Fruit fly (Drosophila melanogaster) whole organism, embryonic: ENCODE measurements around the gene Vha16-5.
A peak's percentile ranks its signal among the peaks of the same experiment; 100 is the strongest.

ENCODE experiments used
- Abd-B ChIP-seq: fragments of 200-800 bp; sonication (Bioruptor generic); optimal IDR thresholded peaks from 2 replicates; lab custom pipeline; 2018; ENCODE audit warnings: missing biosample characterization, mild to moderate bottlenecking, missing genetic modification characterization, moderate library complexity
- BEAF-32 ChIP-seq: fragments of 200-800 bp; sonication (Bioruptor generic); optimal IDR thresholded peaks from 3 replicates; lab custom pipeline; 2017; ENCODE audit warnings: missing biosample characterization, missing genetic modification characterization, mild to moderate bottlenecking, moderate library complexity, missing genetic modification reagents
- CG10543 ChIP-seq: fragments of 200-800 bp; sonication (Bioruptor generic); optimal IDR thresholded peaks from 3 replicates; lab custom pipeline; 2017; ENCODE audit warnings: missing biosample characterization, mild to moderate bottlenecking, missing genetic modification characterization, moderate library complexity
- CG13424 ChIP-seq: fragments of 200-800 bp; sonication (Bioruptor generic); optimal IDR thresholded peaks from 2 replicates; lab custom pipeline; 2019; ENCODE audit warnings: missing biosample characterization, mild to moderate bottlenecking, missing genetic modification characterization, moderate library complexity
- CG13775 ChIP-seq: fragments of 200-800 bp; sonication (Bioruptor generic); optimal IDR thresholded peaks from 3 replicates; lab custom pipeline; 2017; ENCODE audit warnings: missing biosample characterization, mild to moderate bottlenecking, missing genetic modification characterization
- CG16813 ChIP-seq: fragments of 200-800 bp; sonication (Bioruptor generic); IDR thresholded peaks from 3 replicates; pipeline ENCODE4 v1.3.6; 2022; ENCODE audit warnings: missing biosample characterization, missing genetic modification characterization; ENCODE audit not compliant: partially characterized antibody
- CG17328 ChIP-seq: fragments of 200-800 bp; sonication (Bioruptor generic); IDR thresholded peaks from 2 replicates; pipeline ENCODE4 v1.3.6; 2022; ENCODE audit warnings: missing biosample characterization, missing genetic modification characterization
- CG17612 ChIP-seq: fragments of 200-800 bp; sonication (Bioruptor generic); IDR thresholded peaks from 2 replicates; pipeline ENCODE4 v1.3.6; 2022; ENCODE audit warnings: missing biosample characterization, missing genetic modification characterization
- CG17829 ChIP-seq: fragments of 200-800 bp; optimal IDR thresholded peaks from 2 replicates; lab custom pipeline; 2019; ENCODE audit warnings: missing biosample characterization, mild to moderate bottlenecking, missing genetic modification characterization, moderate library complexity
- CG18011 ChIP-seq: fragments of 200-800 bp; sonication (Bioruptor generic); optimal IDR thresholded peaks from 2 replicates; lab custom pipeline; 2017; ENCODE audit warnings: missing biosample characterization, missing genetic modification characterization, mild to moderate bottlenecking, moderate library complexity, missing genotype
- CG18619 ChIP-seq: fragments of 200-800 bp; sonication (Bioruptor generic); optimal IDR thresholded peaks from 3 replicates; lab custom pipeline; 2017; ENCODE audit warnings: missing biosample characterization, mild to moderate bottlenecking, missing genetic modification characterization
- CG31388 ChIP-seq: fragments of 200-800 bp; sonication (Bioruptor generic); optimal IDR thresholded peaks from 2 replicates; lab custom pipeline; 2016; ENCODE audit warnings: missing biosample characterization, missing genetic modification characterization
- CG3847 ChIP-seq: fragments of 200-800 bp; sonication (Bioruptor generic); IDR thresholded peaks from 2 replicates; pipeline ENCODE4 v1.3.6; 2022; ENCODE audit warnings: missing biosample characterization, missing genetic modification characterization
- CG4360 ChIP-seq: fragments of 200-800 bp; sonication (Bioruptor generic); IDR thresholded peaks from 2 replicates; pipeline ENCODE4 v1.3.6; 2022; ENCODE audit warnings: missing biosample characterization, missing genetic modification characterization
- CG43689 ChIP-seq: fragments of 200-800 bp; sonication (Bioruptor generic); IDR thresholded peaks from 2 replicates; pipeline ENCODE4 v1.3.6; 2022; ENCODE audit warnings: missing biosample characterization, missing genetic modification characterization
- CG6683 ChIP-seq: fragments of 200-800 bp; sonication (Bioruptor generic); optimal IDR thresholded peaks from 2 replicates; lab custom pipeline; 2017; ENCODE audit warnings: missing biosample characterization, mild to moderate bottlenecking, missing genetic modification characterization, missing genetic modification reagents
- CG7372 ChIP-seq: fragments of 200-800 bp; sonication (Bioruptor generic); IDR thresholded peaks from 2 replicates; pipeline ENCODE4 v1.3.6; 2022; ENCODE audit warnings: missing biosample characterization, missing genetic modification characterization
- Camta ChIP-seq: fragments of 200-800 bp; sonication (Bioruptor generic); optimal IDR thresholded peaks from 2 replicates; lab custom pipeline; 2016; ENCODE audit warnings: missing biosample characterization, missing genetic modification characterization
- Eip74EF ChIP-seq, 2 experiments: fragments of 200-800 bp in 1 of 2; fragments of >200 bp in 1 of 2; sonication (Bioruptor generic) in 1 of 2; optimal IDR thresholded peaks; 2 replicates each; lab custom pipeline; 2017 to 2019; ENCODE audit warnings: missing biosample characterization in 2 of 2, missing genetic modification characterization in 2 of 2, mild to moderate bottlenecking in 1 of 2, moderate library complexity in 1 of 2
- Fer1 ChIP-seq: fragments of 200-800 bp; sonication (Bioruptor generic); optimal IDR thresholded peaks from 2 replicates; lab custom pipeline; 2017; ENCODE audit warnings: missing biosample characterization, mild to moderate bottlenecking, missing genetic modification characterization
- Gug ChIP-seq: fragments of 200-800 bp; sonication (Bioruptor generic); IDR thresholded peaks from 4 replicates; pipeline ENCODE4 v1.3.6; 2022; ENCODE audit warnings: missing biosample characterization, missing genetic modification characterization
- Hr39 ChIP-seq: fragments of >200 bp; optimal IDR thresholded peaks from 2 replicates; lab custom pipeline; 2017
- Jarid2 ChIP-seq: fragments of 200-800 bp; sonication (Bioruptor generic); optimal IDR thresholded peaks from 3 replicates; lab custom pipeline; 2017; ENCODE audit warnings: mild to moderate bottlenecking, missing biosample characterization, missing genetic modification reagents, missing genetic modification characterization
- Mes4 ChIP-seq: fragments of 200-800 bp; sonication (Bioruptor generic); optimal IDR thresholded peaks from 2 replicates; lab custom pipeline; 2016; ENCODE audit warnings: missing biosample characterization, missing genetic modification characterization
- Neu2 ChIP-seq: fragments of 200-800 bp; sonication (Bioruptor generic); optimal IDR thresholded peaks from 3 replicates; lab custom pipeline; 2016; ENCODE audit warnings: missing biosample characterization, missing genetic modification characterization, borderline replicate concordance
- Opbp ChIP-seq: fragments of 200-800 bp; sonication (Bioruptor generic); IDR thresholded peaks from 3 replicates; pipeline ENCODE4 v1.3.6; 2022; ENCODE audit warnings: missing biosample characterization, missing genetic modification characterization; ENCODE audit not compliant: partially characterized antibody
- Sox102F ChIP-seq: fragments of 200-800 bp; sonication (Bioruptor generic); optimal IDR thresholded peaks from 2 replicates; lab custom pipeline; 2018; ENCODE audit warnings: missing biosample characterization, mild to moderate bottlenecking, missing genetic modification characterization, moderate library complexity
- cad ChIP-seq: fragments of >200 bp; optimal IDR thresholded peaks from 2 replicates; lab custom pipeline; 2017; ENCODE audit warnings: missing biosample characterization, missing genetic modification characterization
- chinmo ChIP-seq: fragments of 200-800 bp; sonication (Bioruptor generic); IDR thresholded peaks from 4 replicates; pipeline ENCODE4 v1.3.6; 2022; ENCODE audit warnings: missing biosample characterization, missing genetic modification characterization; ENCODE audit not compliant: partially characterized antibody
- crol ChIP-seq: fragments of 200-800 bp; sonication (Bioruptor generic); IDR thresholded peaks from 2 replicates; pipeline ENCODE4 v1.3.6; 2022; ENCODE audit warnings: missing biosample characterization, missing genetic modification characterization
- emc ChIP-seq: fragments of 200-800 bp; sonication (Bioruptor generic); optimal IDR thresholded peaks from 2 replicates; lab custom pipeline; 2016; ENCODE audit warnings: missing biosample characterization, missing genetic modification characterization
- eve ChIP-seq, 2 experiments: fragments of >200 bp; optimal IDR thresholded peaks; 2 replicates each; lab custom pipeline; 2017; ENCODE audit warnings: missing biosample characterization in 2 of 2, missing genetic modification characterization in 2 of 2
- fru ChIP-seq: fragments of >200 bp; optimal IDR thresholded peaks from 2 replicates; lab custom pipeline; 2017
- ftz-f1 ChIP-seq: fragments of 200-800 bp; sonication (Bioruptor generic); optimal IDR thresholded peaks from 2 replicates; lab custom pipeline; 2016; ENCODE audit warnings: missing biosample characterization, missing genetic modification characterization
- fu2 ChIP-seq: fragments of 200-800 bp; sonication (Bioruptor generic); optimal IDR thresholded peaks from 2 replicates; lab custom pipeline; 2016; ENCODE audit warnings: missing biosample characterization, missing genetic modification characterization
- gfzf ChIP-seq: fragments of 200-800 bp; sonication (Bioruptor generic); optimal IDR thresholded peaks from 2 replicates; lab custom pipeline; 2016; ENCODE audit warnings: missing biosample characterization, mild to moderate bottlenecking, missing genetic modification characterization, moderate library complexity
- hth ChIP-seq: fragments of >200 bp; optimal IDR thresholded peaks from 2 replicates; lab custom pipeline; 2017; ENCODE audit warnings: inconsistent platforms
- lab ChIP-seq: fragments of 200-800 bp; sonication (Bioruptor generic); optimal IDR thresholded peaks from 3 replicates; lab custom pipeline; 2017; ENCODE audit warnings: missing biosample characterization, missing genetic modification characterization, mild to moderate bottlenecking, moderate library complexity, missing genetic modification reagents
- mam ChIP-seq: fragments of 200-800 bp; sonication (Bioruptor generic); optimal IDR thresholded peaks from 3 replicates; lab custom pipeline; 2016; ENCODE audit warnings: missing biosample characterization, missing genetic modification characterization
- nerfin-2 ChIP-seq: fragments of 200-800 bp; sonication (Bioruptor generic); IDR thresholded peaks from 2 replicates; pipeline ENCODE4 v1.3.6; 2022; ENCODE audit warnings: missing biosample characterization, missing genetic modification characterization; ENCODE audit not compliant: partially characterized antibody
- prd ChIP-seq, 3 experiments: fragments of >200 bp in 2 of 3; fragments of 200-800 bp in 1 of 3; sonication (Bioruptor generic) in 1 of 3; optimal IDR thresholded peaks in 2 of 3; IDR thresholded peaks in 1 of 3; 2 replicates in 2 of 3; 3 replicates in 1 of 3; pipeline versions ENCODE4 v1.3.6 to Lab custom; 2017 to 2022; ENCODE audit warnings: missing biosample characterization in 1 of 3, missing genetic modification characterization in 1 of 3
- sd ChIP-seq: fragments of 200-800 bp; sonication (Bioruptor generic); optimal IDR thresholded peaks from 3 replicates; lab custom pipeline; 2018; ENCODE audit warnings: missing biosample characterization, mild to moderate bottlenecking, missing genetic modification characterization, moderate library complexity
- seq ChIP-seq: fragments of 200-800 bp; sonication (Bioruptor generic); IDR thresholded peaks from 2 replicates; pipeline ENCODE4 v1.3.6; 2022; ENCODE audit warnings: missing biosample characterization, missing genetic modification characterization
- sima ChIP-seq: fragments of 200-800 bp; sonication (Bioruptor generic); optimal IDR thresholded peaks from 2 replicates; lab custom pipeline; 2016; ENCODE audit warnings: missing biosample characterization, missing genetic modification characterization
- stc ChIP-seq: fragments of 200-800 bp; sonication (Bioruptor generic); IDR thresholded peaks from 2 replicates; pipeline ENCODE4 v1.3.6; 2022; ENCODE audit warnings: missing biosample characterization, missing genetic modification characterization
- stwl ChIP-seq: fragments of 200-800 bp; sonication (Bioruptor generic); optimal IDR thresholded peaks from 3 replicates; lab custom pipeline; 2018; ENCODE audit warnings: missing biosample characterization, mild to moderate bottlenecking, missing genetic modification characterization, moderate library complexity
- tin ChIP-seq: fragments of 200-800 bp; sonication (Bioruptor generic); optimal IDR thresholded peaks from 3 replicates; lab custom pipeline; 2016; ENCODE audit warnings: missing biosample characterization, missing genetic modification characterization
- trh ChIP-seq: fragments of 200-800 bp; sonication (Bioruptor generic); optimal IDR thresholded peaks from 2 replicates; lab custom pipeline; 2016; ENCODE audit warnings: missing biosample characterization, missing genetic modification characterization
- zen ChIP-seq: fragments of 200-800 bp; sonication (Bioruptor generic); optimal IDR thresholded peaks from 3 replicates; lab custom pipeline; 2018; ENCODE audit warnings: missing biosample characterization, mild to moderate bottlenecking, missing genetic modification characterization, moderate library complexity
- zen2 ChIP-seq: fragments of 200-800 bp; sonication (Bioruptor generic); IDR thresholded peaks from 3 replicates; pipeline ENCODE4 v1.3.6; 2022; ENCODE audit warnings: missing biosample characterization, missing genetic modification characterization; ENCODE audit not compliant: partially characterized antibody

The Vha16-5 gene

dm6 chr2L:10767597-10768188, 30.9 kb upstream of the Vha16-5 start, which contains the start of gene Ubc2 (continued):
- TF ChIP-seq CG4360 (GFP tag; lab: Robert Waterston, UW) (no peak), sd (tag; lab: Kevin White, UChicago) (no peak), ftz-f1 (GFP tag; lab: Kevin White, UChicago) (peak; percentile 80), fu2 (GFP tag; lab: Kevin White, UChicago) (peak; percentile 5), Mes4 (GFP tag; lab: Kevin White, UChicago) (no peak), fru (lab: Kevin White, UChicago) (no peak), nerfin-2 (GFP tag; lab: Robert Waterston, UW) (peak; percentile 77), zen2 (GFP tag; lab: Robert Waterston, UW) (peak; percentile 65), eve (GFP tag; optimal IDR thresholded peaks at IDR 0.05; lab: Kevin White, UChicago) (no peak), lab (no peak), stc (GFP tag; lab: Robert Waterston, UW) (no peak), Camta (peak; percentile 12), gfzf (peak; percentile 46), tin (GFP tag; lab: Kevin White, UChicago) (peak; percentile 34), CG17612 (GFP tag; lab: Robert Waterston, UW) (no peak), CG13775 (GFP tag; lab: Kevin White, UChicago) (peak; percentile 6), zen (tag; lab: Kevin White, UChicago) (no peak), crol (GFP tag; lab: Robert Waterston, UW) (no peak), CG6683 (GFP tag; lab: Kevin White, UChicago) (no peak), cad (GFP tag; lab: Kevin White, UChicago) (peak; percentile 48), CG7372 (GFP tag; lab: Robert Waterston, UW) (no peak), BEAF-32 (GFP tag; lab: Kevin White, UChicago) (peak; percentile 84), hth (lab: Kevin White, UChicago) (no peak), mam (GFP tag; lab: Kevin White, UChicago) (peak; percentile 43), seq (0 out of 2 replicates have a peak, but pooled peaks have one; percentile 7), stwl (tag; lab: Kevin White, UChicago) (peak; percentile 95), CG18011 (GFP tag; lab: Kevin White, UChicago) (no peak), Neu2 (GFP tag; lab: Kevin White, UChicago) (no peak), CG17829 (tag; lab: Kevin White, UChicago) (peak; percentile 43), Fer1 (GFP tag; lab: Kevin White, UChicago) (peak; percentile 12), CG17328 (GFP tag; lab: Robert Waterston, UW) (no peak), CG13424 (no peak), Hr39 (no peak), Eip74EF (GFP tag; optimal IDR thresholded peaks at IDR 0.05; lab: Kevin White, UChicago) (no peak), Jarid2 (GFP tag; lab: Kevin White, UChicago) (no peak), CG10543 (GFP tag; lab: Kevin White, UChicago) (no peak), Gug (GFP tag; lab: Robert Waterston, UW) (no peak), CG3847 (GFP tag; lab: Robert Waterston, UW) (peak; percentile 40), CG18619 (no peak), sima (GFP tag; lab: Kevin White, UChicago) (no peak), CG43689 (GFP tag; lab: Robert Waterston, UW) (no peak), trh (GFP tag; lab: Kevin White, UChicago) (no peak), emc (no peak), CG16813 (GFP tag; lab: Robert Waterston, UW) (peak; percentile 83), chinmo (GFP tag; lab: Robert Waterston, UW) (0 out of 4 replicates have a peak, but pooled peaks have one; percentile 7), Abd-B (GFP tag; lab: Kevin White, UChicago) (peak; percentile 20), Opbp (peak; percentile 90), Sox102F (GFP tag; lab: Kevin White, UChicago) (no peak), CG31388 (GFP tag; lab: Kevin White, UChicago) (no peak), prd (optimal IDR thresholded peaks at IDR 0.05; lab: Kevin White, UChicago) (no peak), prd (GFP tag; IDR thresholded peaks at IDR 0.05; lab: Robert Waterston, UW) (peak; percentile 33; the same call in 2 of the 3 replicates)
